Worm (Caenorhabditis elegans) whole organism, L2 larva: ENCODE measurements around the gene Y62H9A.16.

ENCODE experiments used
- mab-5 ChIP-seq: fragments of 150-350 bp; optimal IDR thresholded peaks from 2 replicates; lab custom pipeline; 2014; ENCODE audit warnings: missing biosample characterization, missing genetic modification characterization
- nhr-237 ChIP-seq: fragments of 150-350 bp; optimal IDR thresholded peaks from 2 replicates; lab custom pipeline; 2014; ENCODE audit warnings: missing biosample characterization, missing genetic modification characterization
- nhr-25 ChIP-seq: fragments of 150-350 bp; sonication (generic microtip); optimal IDR thresholded peaks from 3 replicates; lab custom pipeline; 2014; ENCODE audit warnings: missing biosample characterization, missing genetic modification characterization
- unc-39 ChIP-seq: fragments of 150-350 bp; optimal IDR thresholded peaks from 2 replicates; lab custom pipeline; 2014; ENCODE audit warnings: missing biosample characterization, missing genetic modification characterization
- unc-55 ChIP-seq: fragments of 150-350 bp; sonication (generic microtip); optimal IDR thresholded peaks from 3 replicates; lab custom pipeline; 2014; ENCODE audit warnings: missing biosample characterization, missing genetic modification reagents, missing genetic modification characterization
- ztf-4 ChIP-seq: fragments of 150-350 bp; optimal IDR thresholded peaks from 2 replicates; lab custom pipeline; 2014; ENCODE audit warnings: missing biosample characterization, missing genetic modification characterization

DNA sequence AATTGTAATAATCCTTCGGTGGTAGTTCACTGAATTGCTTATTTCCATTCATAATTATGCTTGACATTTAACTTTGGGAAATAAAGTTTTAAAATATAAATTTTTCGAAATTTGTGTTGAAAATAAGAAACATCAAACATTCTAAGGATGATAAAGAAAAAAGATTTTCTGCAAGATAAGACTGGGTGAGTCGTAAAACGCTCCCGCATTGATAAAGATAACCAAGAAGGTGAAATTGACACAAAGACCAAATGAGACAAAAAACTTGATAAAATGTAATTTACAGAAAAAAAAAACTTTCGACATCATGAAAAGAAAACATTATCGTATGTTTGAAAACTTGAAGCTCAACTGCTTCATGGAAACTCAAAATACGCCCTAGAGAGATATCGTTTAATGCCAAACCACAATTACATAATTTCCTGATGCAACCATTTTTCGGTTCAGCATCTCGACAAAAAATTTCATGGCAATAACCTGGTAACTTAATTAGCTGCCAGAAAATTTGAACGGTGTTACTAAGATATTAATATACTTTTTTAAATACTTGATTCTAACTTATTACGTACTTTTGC lies 50.0 kb downstream of the Y62H9A.16 start:
- TF ChIP-seq nhr-25 (no peak), unc-39 (tag; lab: Kevin White, UChicago) (no peak), mab-5 (tag; lab: Kevin White, UChicago) (no peak), unc-55 (GFP tag; lab: Kevin White, UChicago) (no peak), nhr-237 (no peak), ztf-4 (tag; lab: Kevin White, UChicago) (no peak)
